Worm (Caenorhabditis elegans) whole organism, late embryonic: Measurements from ENCODE around the gene pdk-1.

ENCODE experiments used
- K09A11.1 ChIP-seq: sonication (generic microtip); optimal IDR thresholded peaks from 2 replicates; lab custom pipeline; 2017; ENCODE audit warnings: antibody characterized with exemption, mild to moderate bottlenecking, missing genetic modification characterization, missing compliant biosample characterization; ENCODE audit not compliant: insufficient read depth
- ceh-2 ChIP-seq: sonication (generic microtip); optimal IDR thresholded peaks from 2 replicates; lab custom pipeline; 2016; ENCODE audit warnings: missing genotype, missing genetic modification characterization, missing compliant biosample characterization
- ceh-30 ChIP-seq: fragments of 150-350 bp; optimal IDR thresholded peaks from 2 replicates; lab custom pipeline; 2014; ENCODE audit warnings: missing biosample characterization, missing genetic modification characterization
- dve-1 ChIP-seq: sonication (generic microtip); optimal IDR thresholded peaks from 2 replicates; lab custom pipeline; 2017; ENCODE audit warnings: antibody characterized with exemption, mild to moderate bottlenecking, missing genetic modification characterization, missing compliant biosample characterization
- ets-4 ChIP-seq: sonication (generic microtip); optimal IDR thresholded peaks from 2 replicates; lab custom pipeline; 2016; ENCODE audit warnings: missing genetic modification characterization, missing compliant biosample characterization
- eyg-1 ChIP-seq: sonication (generic microtip); optimal IDR thresholded peaks from 2 replicates; lab custom pipeline; 2016; ENCODE audit warnings: missing genotype, missing genetic modification characterization, missing compliant biosample characterization
- hlh-30 ChIP-seq: sonication (generic microtip); optimal IDR thresholded peaks from 2 replicates; lab custom pipeline; 2017; ENCODE audit warnings: antibody characterized with exemption, missing genetic modification characterization, missing compliant biosample characterization; ENCODE audit not compliant: insufficient read depth
- pag-3 ChIP-seq: sonication (generic microtip); optimal IDR thresholded peaks from 2 replicates; lab custom pipeline; 2016; ENCODE audit warnings: missing compliant biosample characterization, missing genetic modification characterization, borderline replicate concordance
- tbx-2 ChIP-seq: sonication (generic microtip); optimal IDR thresholded peaks from 2 replicates; lab custom pipeline; 2016; ENCODE audit warnings: missing genetic modification characterization, missing compliant biosample characterization

DNA sequence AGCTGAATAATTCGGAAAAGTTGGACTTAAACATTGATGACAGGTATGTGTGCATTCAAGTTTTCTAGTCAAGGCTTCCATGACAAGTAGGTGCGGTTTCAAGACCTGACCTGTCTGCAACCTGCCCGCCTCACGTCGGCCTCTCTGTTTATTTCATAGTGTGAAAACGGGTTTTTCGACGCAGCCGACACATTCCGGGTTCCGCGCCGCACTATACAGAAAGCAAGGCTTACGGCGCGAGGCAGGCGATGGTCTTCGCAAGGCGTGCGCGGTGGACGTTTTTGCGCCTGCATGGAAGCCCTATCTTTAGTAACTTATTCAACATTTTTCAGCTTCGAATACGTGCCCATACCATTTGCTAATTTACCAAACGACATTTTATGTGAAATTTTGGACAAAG is 51.3 kb downstream of the pdk-1 start:
- TF ChIP-seq eyg-1 (no peak), ceh-2 (tag; lab: Kevin White, UChicago) (no peak), hlh-30 (tag; lab: Kevin White, UChicago) (no peak), K09A11.1 (tag; lab: Kevin White, UChicago) (no peak), dve-1 (tag; lab: Kevin White, UChicago) (no peak), pag-3 (tag; lab: Kevin White, UChicago) (no peak), ceh-30 (tag; lab: Kevin White, UChicago) (no peak), tbx-2 (tag; lab: Kevin White, UChicago) (no peak), ets-4 (tag; lab: Kevin White, UChicago) (no peak)
